Fruit fly (Drosophila melanogaster) Kc167 (cell line): ENCODE results near the gene Snx27.

Experiments used
- Myc ChIP-seq: fragments of >200 bp; optimal IDR thresholded peaks from 2 replicates; lab custom pipeline; 2017; ENCODE audit warnings: missing external identifiers
- Sin3A ChIP-seq: fragments of >200 bp; optimal IDR thresholded peaks from 2 replicates; lab custom pipeline; 2018; ENCODE audit warnings: missing external identifiers
- h ChIP-seq: fragments of >200 bp; optimal IDR thresholded peaks from 3 replicates; lab custom pipeline; 2018; ENCODE audit warnings: missing external identifiers
- insv ChIP-seq: fragments of >200 bp; optimal IDR thresholded peaks from 3 replicates; lab custom pipeline; 2018; ENCODE audit warnings: missing external identifiers
- psq ChIP-seq: fragments of >200 bp; optimal IDR thresholded peaks from 2 replicates; lab custom pipeline; 2017; ENCODE audit warnings: missing external identifiers
- ttk ChIP-seq: sonication (Bioruptor generic); optimal IDR thresholded peaks from 2 replicates; lab custom pipeline; 2017; ENCODE audit warnings: missing external identifiers

Snx27 gene

dm6 chrX:5737157-5737556 lies 674 bp downstream of the Snx27 start:
- TF ChIP-seq Myc (lab: Kevin White, UChicago) (no peak), ttk (lab: Kevin White, UChicago) (no peak), h (lab: Kevin White, UChicago) (no peak), Sin3A (lab: Kevin White, UChicago) (no peak)

DNA sequence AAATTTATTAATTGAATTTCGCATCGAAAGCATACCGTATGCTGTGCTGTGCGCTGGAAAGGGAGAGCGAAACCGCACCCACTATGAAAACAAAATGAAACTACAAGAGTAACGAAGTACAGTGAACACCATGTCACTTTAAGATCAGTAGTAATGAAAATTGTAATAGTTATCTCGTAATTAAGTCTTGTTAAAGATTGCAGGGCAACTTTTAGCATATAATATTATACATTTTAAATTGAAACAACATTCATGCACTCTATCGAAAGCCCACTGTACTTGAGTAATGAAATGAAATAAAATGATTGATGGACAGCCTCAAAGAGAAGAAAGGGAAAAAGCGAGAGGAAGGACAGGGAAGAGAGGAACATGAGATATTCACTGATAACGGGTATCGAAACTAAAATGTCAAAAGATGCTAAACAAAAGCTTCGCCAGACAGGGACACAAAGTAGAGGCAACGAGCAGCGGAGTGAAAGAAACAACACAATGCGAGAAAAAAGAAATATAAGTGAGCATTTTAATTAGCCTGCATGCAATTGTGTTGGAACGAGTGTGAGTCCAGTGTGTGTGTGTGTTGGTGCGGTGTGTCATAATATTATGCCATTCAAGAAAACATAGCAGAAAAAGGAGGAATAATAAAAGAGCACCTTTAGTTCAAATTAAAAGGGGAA lies 2.4 kb downstream of the Snx27 start:
- no peak for TF ChIP-seq psq
- TF ChIP-seq Sin3A (lab: Kevin White, UChicago): no peak
- no peak for TF ChIP-seq ttk (lab: Kevin White, UChicago)
- no peak for TF ChIP-seq h (lab: Kevin White, UChicago)
- no peak for TF ChIP-seq Myc (lab: Kevin White, UChicago)
- no peak for TF ChIP-seq insv (lab: Kevin White, UChicago)

dm6 chrX:5732440-5732839 lies 5.4 kb downstream of the Snx27 start, which contains the start of gene CG15773:
CG15773 (plus strand) TSS chrX:5732740.
- TF ChIP-seq Myc (lab: Kevin White, UChicago) (no peak), insv (lab: Kevin White, UChicago) (no peak), psq (no peak)

dm6 chrX:5724744-5725185 lies 13.1 kb downstream of the Snx27 start:
- TF ChIP-seq psq (no peak), ttk (lab: Kevin White, UChicago) (no peak), insv (lab: Kevin White, UChicago) (no peak), Sin3A (lab: Kevin White, UChicago) (no peak), h (lab: Kevin White, UChicago) (no peak), Myc (lab: Kevin White, UChicago) (no peak)

dm6 chrX:5724151-5724699 lies 13.6 kb downstream of the Snx27 start:
- no peak for TF ChIP-seq Myc (lab: Kevin White, UChicago)
- no peak for TF ChIP-seq psq
- no peak for TF ChIP-seq h (lab: Kevin White, UChicago)
- no peak for TF ChIP-seq insv (lab: Kevin White, UChicago)
- TF ChIP-seq Sin3A (lab: Kevin White, UChicago): no peak
- no peak for TF ChIP-seq ttk (lab: Kevin White, UChicago)

dm6 chrX:5723577-5723976 lies 14.3 kb downstream of the Snx27 start:
- TF ChIP-seq psq (no peak), h (lab: Kevin White, UChicago) (no peak), ttk (lab: Kevin White, UChicago) (no peak), insv (lab: Kevin White, UChicago) (no peak), Sin3A (lab: Kevin White, UChicago) (no peak), Myc (lab: Kevin White, UChicago) (no peak)

- TF ChIP-seq h (lab: Kevin White, UChicago) (no peak), insv (lab: Kevin White, UChicago) (no peak), Sin3A (lab: Kevin White, UChicago) (no peak), ttk (lab: Kevin White, UChicago) (no peak), psq (no peak), Myc (lab: Kevin White, UChicago) (no peak)
These were observed 19.3 kb downstream of the Snx27 start for dm6 chrX:5718476-5719012.

dm6 chrX:5717741-5718475 lies 19.9 kb downstream of the Snx27 start, which contains the start of gene CG33080:
CG33080 (minus strand) TSS chrX:5717778.
- TF ChIP-seq insv (lab: Kevin White, UChicago): no peak
- no peak for TF ChIP-seq psq
- no peak for TF ChIP-seq Myc (lab: Kevin White, UChicago)
- no peak for TF ChIP-seq h (lab: Kevin White, UChicago)
- no peak for TF ChIP-seq Sin3A (lab: Kevin White, UChicago)
- no peak for TF ChIP-seq ttk (lab: Kevin White, UChicago)

DNA sequence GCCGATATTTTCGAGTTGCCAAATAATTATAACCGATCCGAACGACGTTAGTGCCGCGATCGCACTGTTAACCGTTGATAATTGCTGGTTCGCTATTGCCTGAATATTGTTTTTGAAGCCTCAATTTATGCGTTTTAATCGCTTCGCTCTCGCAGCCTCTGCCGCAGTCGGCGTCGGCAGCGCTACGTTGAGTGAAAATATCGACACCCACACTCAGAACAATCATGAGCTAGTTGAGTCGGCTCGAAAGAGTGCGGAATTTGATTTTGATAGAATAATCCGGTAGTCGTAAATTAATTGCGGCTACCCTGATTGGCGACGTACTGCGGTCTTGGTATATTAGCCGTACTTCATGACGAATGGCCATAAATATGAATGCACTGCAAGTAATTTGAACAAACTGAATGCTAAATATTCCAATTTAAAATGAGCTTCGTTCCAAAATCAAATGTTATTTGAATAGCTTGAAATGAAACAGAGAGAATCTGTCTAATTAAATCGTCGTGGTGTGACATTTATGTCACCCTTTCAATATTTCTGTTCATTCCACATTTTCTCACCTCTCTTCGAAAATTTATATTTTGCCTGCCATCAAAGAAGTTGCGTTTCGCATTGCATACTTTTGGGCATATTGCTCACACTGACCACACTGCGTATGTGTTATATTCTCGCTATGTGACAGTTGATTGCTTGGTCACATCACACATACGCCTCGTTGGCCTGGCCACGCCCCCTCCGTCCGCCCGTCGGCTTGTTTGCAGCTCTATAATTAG lies 22.2 kb downstream of the Snx27 start:
- TF ChIP-seq Sin3A (lab: Kevin White, UChicago): no peak

DNA sequence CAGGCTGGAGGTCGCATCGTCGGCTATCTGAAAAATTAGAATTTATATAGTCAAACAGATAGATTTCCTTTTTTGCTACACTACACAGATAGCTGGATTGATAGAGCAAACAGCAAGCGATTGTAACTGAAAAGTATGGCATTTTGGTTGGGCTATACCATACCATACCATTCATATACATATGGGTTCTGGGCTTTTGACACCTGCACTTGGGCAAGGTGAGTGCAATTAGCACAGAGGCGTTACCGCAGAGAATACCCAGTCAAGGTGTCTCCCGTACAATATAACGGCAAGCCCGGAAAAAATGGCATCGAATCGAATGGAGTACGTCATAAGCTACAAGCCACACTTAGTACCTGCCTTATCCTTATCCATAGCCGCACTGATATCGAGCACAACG lies 23.0 kb downstream of the Snx27 start:
- TF ChIP-seq Myc (lab: Kevin White, UChicago) (no peak), ttk (lab: Kevin White, UChicago) (peak; percentile 99), psq (no peak), insv (lab: Kevin White, UChicago) (no peak)

DNA sequence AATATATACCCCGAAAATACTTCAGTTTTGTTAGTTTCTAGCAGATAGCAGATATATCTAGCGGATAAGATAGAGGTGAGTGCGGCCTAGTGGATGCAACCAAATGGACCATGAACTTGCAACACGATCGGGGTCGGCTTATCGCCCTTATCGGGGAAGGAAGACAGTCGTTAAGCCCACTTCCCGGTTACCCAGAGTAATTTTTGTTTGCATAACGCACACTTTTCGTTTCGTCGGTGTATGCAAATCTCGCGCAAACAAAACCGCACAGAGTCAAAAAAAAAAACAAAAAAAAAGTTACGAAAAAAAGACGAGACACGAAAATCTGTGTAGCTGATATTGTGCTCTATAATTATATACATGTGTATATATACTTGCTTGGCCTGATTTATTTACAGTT lies 24.9 kb downstream of the Snx27 start:
- no peak for TF ChIP-seq insv (lab: Kevin White, UChicago)
- no peak for TF ChIP-seq Sin3A (lab: Kevin White, UChicago)
- TF ChIP-seq ttk (lab: Kevin White, UChicago): no peak
